Worm (Caenorhabditis elegans) whole organism, late embryonic: Measurements from ENCODE around the gene ccr-4.

Experiments
- Y22D7AL.16 ChIP-seq: sonication (generic microtip); optimal IDR thresholded peaks from 2 replicates; lab custom pipeline; 2016; ENCODE audit warnings: missing genetic modification characterization, missing compliant biosample characterization
- ama-1 ChIP-seq: fragments of 150-350 bp; optimal IDR thresholded peaks from 2 replicates; lab custom pipeline; 2014
- ceh-45 ChIP-seq: fragments of 200-800 bp; sonication (Bioruptor generic); IDR thresholded peaks from 2 replicates; pipeline ENCODE4 v1.3.6; 2022; ENCODE audit warnings: missing genetic modification reagents, missing genetic modification characterization, missing compliant biosample characterization
- ceh-48 ChIP-seq: sonication (generic microtip); optimal IDR thresholded peaks from 2 replicates; lab custom pipeline; 2016; ENCODE audit warnings: missing genetic modification characterization, inconsistent platforms, missing compliant biosample characterization
- che-1 ChIP-seq: sonication (generic microtip); optimal IDR thresholded peaks from 2 replicates; lab custom pipeline; 2016; ENCODE audit warnings: mild to moderate bottlenecking, missing genetic modification characterization, missing compliant biosample characterization
- dmd-4 ChIP-seq: sonication (generic microtip); optimal IDR thresholded peaks from 2 replicates; lab custom pipeline; 2016; ENCODE audit warnings: borderline replicate concordance, missing genetic modification characterization, missing compliant biosample characterization
- fkh-10 ChIP-seq: fragments of 150-350 bp; optimal IDR thresholded peaks from 2 replicates; lab custom pipeline; 2014; ENCODE audit warnings: missing biosample characterization, missing genetic modification reagents, missing genetic modification characterization
- nhr-11 ChIP-seq: fragments of 150-350 bp; optimal IDR thresholded peaks from 2 replicates; lab custom pipeline; 2014; ENCODE audit warnings: missing biosample characterization, missing genetic modification characterization
- pha-2 ChIP-seq: sonication (generic microtip); optimal IDR thresholded peaks from 2 replicates; lab custom pipeline; 2017; ENCODE audit warnings: mild to moderate bottlenecking, missing genetic modification characterization, missing compliant biosample characterization
- pqm-1 ChIP-seq: sonication (generic microtip); optimal IDR thresholded peaks from 2 replicates; lab custom pipeline; 2016; ENCODE audit warnings: missing genetic modification characterization, missing compliant biosample characterization
- ref-2 ChIP-seq: sonication (generic microtip); optimal IDR thresholded peaks from 2 replicates; lab custom pipeline; 2016; ENCODE audit warnings: missing genetic modification characterization, missing compliant biosample characterization
- unc-55 ChIP-seq: sonication (generic microtip); optimal IDR thresholded peaks from 2 replicates; lab custom pipeline; 2017; ENCODE audit warnings: missing biosample characterization, missing genetic modification reagents, missing genetic modification characterization
- unc-86 ChIP-seq: sonication (generic microtip); optimal IDR thresholded peaks from 2 replicates; lab custom pipeline; 2016; ENCODE audit warnings: missing genetic modification characterization, missing compliant biosample characterization
- zip-5 ChIP-seq: sonication (generic microtip); optimal IDR thresholded peaks from 2 replicates; lab custom pipeline; 2016; ENCODE audit warnings: missing genetic modification characterization, missing compliant biosample characterization

DNA sequence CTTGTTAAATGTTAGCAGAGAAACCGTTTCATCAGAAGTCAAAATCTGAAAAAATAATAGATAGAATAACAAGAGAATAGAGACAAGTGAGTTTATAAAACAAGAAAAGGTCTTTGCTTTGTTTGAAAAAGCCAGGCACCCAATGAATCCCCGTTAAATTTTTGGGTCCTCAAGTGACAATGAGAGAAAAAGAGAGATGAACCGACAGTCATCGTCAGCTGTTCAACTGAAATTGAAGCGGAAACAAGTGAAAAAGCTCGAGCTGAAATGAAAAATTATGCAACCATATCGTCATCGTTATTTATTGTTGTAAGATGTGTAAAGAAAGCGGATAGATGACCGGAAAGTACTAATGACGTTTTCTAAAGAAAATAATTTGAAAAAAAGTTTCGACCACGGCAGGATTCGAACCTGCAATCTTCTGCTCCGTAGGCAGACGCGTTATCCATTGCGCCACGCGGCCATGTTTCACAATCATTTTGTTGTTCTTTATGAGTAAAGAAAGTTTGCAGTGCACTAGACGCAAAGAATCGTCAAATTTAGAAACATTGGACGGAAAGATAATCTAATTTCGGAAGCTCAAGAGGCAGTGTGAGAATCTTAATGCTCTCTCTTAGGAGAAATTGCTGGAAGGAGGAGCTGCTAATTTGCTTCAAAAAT, 56.3 kb downstream of the ccr-4 start, which contains the start of gene F08G5.3:
- TF ChIP-seq nhr-11 (tag; lab: Kevin White, UChicago) (no peak), zip-5 (tag; lab: Kevin White, UChicago) (no peak), Y22D7AL.16 (no peak), pqm-1 (tag; lab: Kevin White, UChicago) (no peak), che-1 (tag; lab: Kevin White, UChicago) (no peak), fkh-10 (GFP tag; lab: Kevin White, UChicago) (no peak), unc-55 (no peak), unc-86 (tag; lab: Kevin White, UChicago) (no peak), dmd-4 (tag; lab: Kevin White, UChicago) (no peak), pha-2 (tag; lab: Kevin White, UChicago) (no peak), ama-1 (lab: Kevin White, UChicago) (no peak), ceh-48 (no peak), ceh-45 (GFP tag; lab: Robert Waterston, UW) (no peak), ref-2 (no peak)
